Fruit fly (Drosophila melanogaster) S2 (cell line): ENCODE results near the gene CG15773.

Experiments
- CG8478 ChIP-seq: fragments of >200 bp; optimal IDR thresholded peaks from 2 replicates; lab custom pipeline; 2018
- CTCF ChIP-seq, 2 experiments: fragments of >200 bp; optimal IDR thresholded peaks; 2 replicates each; lab custom pipeline; 2018

DNA sequence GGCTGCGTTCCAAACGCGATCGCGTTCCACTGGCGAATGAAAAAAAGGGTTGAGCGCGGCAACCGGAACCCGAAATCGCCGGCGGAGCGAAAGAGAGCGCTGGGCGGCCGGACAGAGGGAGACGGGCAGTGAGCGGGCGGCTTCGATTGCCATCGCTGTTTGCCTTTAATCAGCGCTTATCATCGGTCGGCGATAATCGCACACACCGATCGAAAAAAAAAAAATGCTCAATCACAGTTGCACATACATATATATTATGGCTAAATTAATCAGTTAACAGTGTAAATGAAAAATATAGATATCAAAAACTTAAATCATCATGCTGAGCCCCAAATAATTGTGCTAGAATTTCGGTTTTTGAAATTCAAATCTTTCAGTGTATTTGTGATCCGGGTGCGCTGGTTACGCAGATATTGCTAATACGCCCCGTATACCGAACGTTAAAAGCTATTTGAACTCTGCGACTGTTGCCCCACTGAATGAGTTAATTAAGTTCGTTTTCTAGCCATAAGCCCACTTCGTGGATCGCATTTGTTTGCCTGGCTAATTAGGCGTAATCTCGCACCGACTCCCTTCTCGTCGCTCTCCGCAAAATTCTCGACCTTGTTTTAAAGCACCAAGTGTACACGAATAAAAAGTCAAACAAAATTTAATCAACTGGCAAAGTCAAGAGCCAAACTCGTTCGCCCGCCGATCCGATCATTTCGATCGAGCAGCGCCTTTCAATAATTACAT, 14.6 kb upstream of the CG15773 start, which contains the start of gene CG33080:
- TF ChIP-seq CG8478 (no peak), CTCF (optimal IDR thresholded peaks at IDR 0.05; lab: Kevin White, UChicago) (no peak)
